Worm (Caenorhabditis elegans) whole organism, L4 larva: ENCODE data around the gene B0432.10.

Source experiments
- R02D3.7 ChIP-seq: fragments of 150-350 bp; sonication (generic microtip); optimal IDR thresholded peaks from 3 replicates; lab custom pipeline; 2014; ENCODE audit warnings: missing biosample characterization, missing genetic modification characterization
- ama-1 ChIP-seq: fragments of 150-350 bp; optimal IDR thresholded peaks from 2 replicates; lab custom pipeline; 2014; ENCODE audit warnings: inconsistent platforms, mixed read lengths
- egl-27 ChIP-seq: sonication (generic microtip); optimal IDR thresholded peaks from 3 replicates; lab custom pipeline; 2017; ENCODE audit warnings: missing biosample characterization, missing genetic modification reagents, missing genetic modification characterization
- fos-1 ChIP-seq: fragments of 150-350 bp; optimal IDR thresholded peaks from 2 replicates; lab custom pipeline; 2014; ENCODE audit warnings: missing biosample characterization, missing genetic modification characterization
- lin-38 ChIP-seq: fragments of 200-800 bp; sonication (Bioruptor generic); IDR thresholded peaks from 2 replicates; pipeline ENCODE4 v1.3.6; 2022; ENCODE audit warnings: missing genetic modification reagents, missing genetic modification characterization, missing compliant biosample characterization
- lsy-2 ChIP-seq, 2 experiments: fragments of 150-350 bp in 1 of 2; sonication (generic microtip) in 1 of 2; optimal IDR thresholded peaks; 2 replicates each; lab custom pipeline; 2014 to 2017; ENCODE audit warnings: missing biosample characterization in 2 of 2, missing genetic modification characterization in 2 of 2
- mes-2 ChIP-seq: sonication (generic microtip); optimal IDR thresholded peaks from 2 replicates; lab custom pipeline; 2016; ENCODE audit warnings: missing genotype, mild to moderate bottlenecking, missing genetic modification characterization, missing compliant biosample characterization; ENCODE audit not compliant: poor library complexity, severe bottlenecking
- nhr-237 ChIP-seq: sonication (generic microtip); optimal IDR thresholded peaks from 2 replicates; lab custom pipeline; 2017; ENCODE audit warnings: missing biosample characterization, missing genetic modification characterization
- nhr-28 ChIP-seq: fragments of 150-350 bp; optimal IDR thresholded peaks from 2 replicates; lab custom pipeline; 2014; ENCODE audit warnings: missing biosample characterization, missing genetic modification characterization

DNA sequence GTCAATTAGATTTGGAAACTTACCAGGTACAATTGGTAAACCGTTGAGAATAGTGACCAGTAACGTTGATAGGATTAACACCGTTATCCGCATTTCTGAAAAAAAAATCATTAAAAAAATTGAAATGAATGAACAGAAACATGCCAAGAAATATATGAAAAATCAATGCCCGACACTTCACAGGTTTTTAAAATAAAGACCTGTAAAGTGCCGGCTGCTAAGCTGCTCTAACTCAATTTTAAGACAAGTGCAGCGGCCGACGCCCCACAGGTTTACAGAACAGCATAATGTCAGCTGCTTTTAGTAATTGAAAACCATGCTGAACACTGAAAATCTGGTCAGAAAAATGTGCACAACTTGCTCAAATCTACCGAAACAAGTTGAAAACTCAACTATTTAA, 46.3 kb upstream of the B0432.10 start, which contains the start of gene cbn-1:
- TF ChIP-seq R02D3.7 (tag; lab: Kevin White, UChicago) (no peak), nhr-28 (tag; lab: Kevin White, UChicago) (no peak), egl-27 (no peak), nhr-237 (tag; lab: Kevin White, UChicago) (no peak), fos-1 (tag; lab: Kevin White, UChicago) (no peak), mes-2 (tag; lab: Kevin White, UChicago) (no peak), lsy-2 (tag; optimal IDR thresholded peaks at IDR 0.05; lab: Kevin White, UChicago) (no peak), lin-38 (GFP tag; lab: Robert Waterston, UW) (no peak), ama-1 (lab: Kevin White, UChicago) (no peak)
